Fruit fly (Drosophila melanogaster): ENCODE results near the gene CG17896.

The CG17896 gene

dm6 chrX:496326-496725 lies 3.0 kb upstream of the CG17896 start, which contains the start of gene svr (continued):
- TF ChIP-seq lz (GFP tag; optimal IDR thresholded peaks at IDR 0.05) (no peak), Lpt (GFP tag; optimal IDR thresholded peaks at IDR 0.05) (no peak), pdm3 (GFP tag; optimal IDR thresholded peaks at IDR 0.05) (no peak), salr (GFP tag; optimal IDR thresholded peaks at IDR 0.05) (no peak), CG6792 (GFP tag; optimal IDR thresholded peaks at IDR 0.05) (no peak), Eip78C (GFP tag) (no peak), CG1621 (tag; optimal IDR thresholded peaks at IDR 0.05) (peak; percentile 33), Eip75B (GFP tag; optimal IDR thresholded peaks at IDR 0.05) (no peak), Hr38 (GFP tag; optimal IDR thresholded peaks at IDR 0.05) (no peak), net (GFP tag; optimal IDR thresholded peaks at IDR 0.05) (no peak)

dm6 chrX:494607-495006 lies 1.3 kb upstream of the CG17896 start, which contains the start of gene CG17778:
CG17778 (plus strand) TSS chrX:494614.
- no peak for TF ChIP-seq Met (GFP tag; optimal IDR thresholded peaks at IDR 0.05)
- no peak for TF ChIP-seq Eip75B (GFP tag; optimal IDR thresholded peaks at IDR 0.05)
- peak; percentile 40; the same call in 1 of the 3 replicates for TF ChIP-seq eg (GFP tag; IDR thresholded peaks at IDR 0.05)
- TF ChIP-seq Ets21C (GFP tag; optimal IDR thresholded peaks at IDR 0.05), result no peak
- peak; percentile 15 for TF ChIP-seq CG6854 (GFP tag; optimal IDR thresholded peaks at IDR 0.05)
- no peak for TF ChIP-seq OdsH (GFP tag; optimal IDR thresholded peaks at IDR 0.05)
- TF ChIP-seq fd59A (GFP tag; optimal IDR thresholded peaks at IDR 0.05), result no peak
- TF ChIP-seq CG6276 (GFP tag; optimal IDR thresholded peaks at IDR 0.05), result no peak
- no peak for TF ChIP-seq achi (GFP tag; optimal IDR thresholded peaks at IDR 0.05)
- no peak for TF ChIP-seq CG15336 (GFP tag; IDR thresholded peaks at IDR 0.05)
- no peak for TF ChIP-seq topi (GFP tag; optimal IDR thresholded peaks at IDR 0.05)
- TF ChIP-seq Ets96B (tag; optimal IDR thresholded peaks at IDR 0.05), result peak; percentile 0
- no peak for TF ChIP-seq Sox14 (GFP tag; optimal IDR thresholded peaks at IDR 0.05)
- TF ChIP-seq CG31627 (GFP tag; optimal IDR thresholded peaks at IDR 0.05), result no peak
- peak; percentile 64 for TF ChIP-seq Eip78C (GFP tag)
- peak; percentile 14; the same call in 1 of the 3 replicates for TF ChIP-seq CG8119 (GFP tag; IDR thresholded peaks at IDR 0.05)
- TF ChIP-seq fd85E (GFP tag; optimal IDR thresholded peaks at IDR 0.05), result no peak
- TF ChIP-seq acj6 (GFP tag; optimal IDR thresholded peaks at IDR 0.05), result no peak
- TF ChIP-seq CG6163 (GFP tag; IDR thresholded peaks at IDR 0.05), result peak; percentile 37; the same call in 2 of the 3 replicates

- TF ChIP-seq CG10669 (GFP tag; optimal IDR thresholded peaks at IDR 0.05), result peak; percentile 24
- no peak for TF ChIP-seq esn (GFP tag; optimal IDR thresholded peaks at IDR 0.05)
- no peak for TF ChIP-seq Lpt (GFP tag; optimal IDR thresholded peaks at IDR 0.05)
- TF ChIP-seq achi (GFP tag; optimal IDR thresholded peaks at IDR 0.05), result no peak
Measured at dm6 chrX:494191-494554, 878 bp upstream of the CG17896 start.

dm6 chrX:492701-493299 lies 495 bp downstream of the CG17896 start:
- no peak for TF ChIP-seq lz (GFP tag; optimal IDR thresholded peaks at IDR 0.05)
- no peak for TF ChIP-seq OdsH (GFP tag; optimal IDR thresholded peaks at IDR 0.05)
- TF ChIP-seq eg (GFP tag; IDR thresholded peaks at IDR 0.05), result no peak
- peak; percentile 92 for TF ChIP-seq vri (GFP tag; optimal IDR thresholded peaks at IDR 0.05)

dm6 chrX:487517-487957 lies 5.8 kb downstream of the CG17896 start, which contains the start of the genes CG18273 and CG3156:
CG18273 (minus strand) TSS chrX:487581.
CG3156 (plus strand) TSS chrX:487878.
- no peak for TF ChIP-seq CG6808 (GFP tag; optimal IDR thresholded peaks at IDR 0.05)
- TF ChIP-seq CG11762 (GFP tag; optimal IDR thresholded peaks at IDR 0.05; ENCODE audit: insufficient read depth), result no peak
- no peak for TF ChIP-seq CG6792 (GFP tag; optimal IDR thresholded peaks at IDR 0.05)
- no peak for TF ChIP-seq CG6854 (GFP tag; optimal IDR thresholded peaks at IDR 0.05)
- TF ChIP-seq CG8119 (GFP tag; IDR thresholded peaks at IDR 0.05), result no peak
- TF ChIP-seq CG3032 (tag; optimal IDR thresholded peaks at IDR 0.05), result peak; percentile 30
- no peak for TF ChIP-seq CG11902 (GFP tag; optimal IDR thresholded peaks at IDR 0.05)
- no peak for TF ChIP-seq CG9139 (GFP tag; optimal IDR thresholded peaks at IDR 0.05)
- TF ChIP-seq svp (GFP tag), result no peak
- no peak for TF ChIP-seq Hr4 (GFP tag; optimal IDR thresholded peaks at IDR 0.05)
- no peak for TF ChIP-seq Lpt (GFP tag; optimal IDR thresholded peaks at IDR 0.05)
- TF ChIP-seq CG7368 (GFP tag; optimal IDR thresholded peaks at IDR 0.05), result no peak
- peak; percentile 24 for TF ChIP-seq CG31627 (GFP tag; optimal IDR thresholded peaks at IDR 0.05)
- TF ChIP-seq cyc (GFP tag; optimal IDR thresholded peaks at IDR 0.05), result no peak
- TF ChIP-seq CG10631 (GFP tag; optimal IDR thresholded peaks at IDR 0.05), result no peak
- TF ChIP-seq Hr39 (GFP tag; optimal IDR thresholded peaks at IDR 0.05), result no peak
- no peak for TF ChIP-seq Blimp-1 (GFP tag; optimal IDR thresholded peaks at IDR 0.05)
- TF ChIP-seq CG10669 (GFP tag; optimal IDR thresholded peaks at IDR 0.05), result no peak
- no peak for TF ChIP-seq Met (GFP tag; optimal IDR thresholded peaks at IDR 0.05)
- peak; percentile 1 for TF ChIP-seq lz (GFP tag; optimal IDR thresholded peaks at IDR 0.05)
- TF ChIP-seq fd59A (GFP tag; optimal IDR thresholded peaks at IDR 0.05), result no peak
- TF ChIP-seq Sox102F (GFP tag; optimal IDR thresholded peaks at IDR 0.05), result no peak
- TF ChIP-seq CG15336 (GFP tag; IDR thresholded peaks at IDR 0.05), result no peak
- no peak for TF ChIP-seq fd85E (GFP tag; optimal IDR thresholded peaks at IDR 0.05)
- no peak for TF ChIP-seq CG6276 (GFP tag; optimal IDR thresholded peaks at IDR 0.05)
